Worm (Caenorhabditis elegans): Measurements from ENCODE around the gene Y26G10.4.

Y26G10.4 gene

DNA sequence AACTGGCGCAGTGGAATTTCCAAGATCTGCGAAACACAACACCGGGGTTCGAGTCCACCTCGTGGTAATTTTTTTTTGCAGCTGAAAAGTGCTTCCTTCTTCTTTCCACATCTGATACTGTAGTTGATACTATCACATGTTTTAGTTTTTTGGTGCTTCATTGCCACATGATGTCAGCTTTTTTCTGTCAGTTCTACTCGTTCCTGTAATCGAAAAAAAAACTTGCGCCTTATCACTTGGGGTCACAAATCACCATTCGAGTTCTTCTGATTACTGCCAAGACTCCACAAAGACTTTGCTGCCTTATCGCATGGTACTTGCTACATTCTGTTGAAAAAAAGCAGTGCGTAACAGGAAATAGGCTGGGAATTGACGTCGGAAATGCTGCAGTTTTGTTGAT is 22.7 kb upstream of the Y26G10.4 start (continued):
- TF ChIP-seq ama-1 (optimal IDR thresholded peaks at IDR 0.05) (no peak), mep-1 (tag; optimal IDR thresholded peaks at IDR 0.05) (peak; percentile 40), madf-5 (GFP tag; IDR thresholded peaks at IDR 0.05) (no peak), rbr-2 (tag; optimal IDR thresholded peaks at IDR 0.05) (no peak), dpl-1 (GFP tag; optimal IDR thresholded peaks at IDR 0.05) (no peak)

DNA sequence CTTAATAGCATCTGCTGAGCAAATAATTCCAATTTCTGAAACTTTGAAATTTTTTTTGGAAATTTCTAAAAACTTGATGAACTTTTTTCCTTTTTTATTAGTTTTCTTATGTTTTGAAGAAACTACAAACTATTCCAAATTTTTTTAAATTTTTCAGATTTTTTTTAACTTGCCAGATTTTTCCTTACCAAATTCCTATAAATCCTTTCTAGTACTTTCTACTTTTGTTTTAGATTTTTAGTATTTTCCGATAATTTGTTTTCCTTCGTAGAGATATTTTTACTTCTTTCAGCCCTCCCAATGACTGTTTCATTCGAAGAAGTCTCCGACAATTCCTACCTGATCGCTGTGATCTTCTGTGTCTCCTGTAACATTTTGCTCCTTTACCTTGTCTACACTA is 19.6 kb upstream of the Y26G10.4 start, which contains the start of gene str-77:
TSS of gene str-77 (plus strand) at position 301 of the 400 bp plus-strand sequence.
- TF ChIP-seq pqm-1 (tag; optimal IDR thresholded peaks at IDR 0.05): no peak
- no peak for TF ChIP-seq ceh-82 (tag; optimal IDR thresholded peaks at IDR 0.05)
- TF ChIP-seq ZK546.5 (tag; optimal IDR thresholded peaks at IDR 0.05): no peak
- no peak for TF ChIP-seq zag-1 (tag; optimal IDR thresholded peaks at IDR 0.05)
- no peak for TF ChIP-seq rbr-2 (tag; optimal IDR thresholded peaks at IDR 0.05)
- no peak for TF ChIP-seq snpc-4 (tag; optimal IDR thresholded peaks at IDR 0.05)
- TF ChIP-seq nhr-10 (tag; optimal IDR thresholded peaks at IDR 0.05): no peak
- TF ChIP-seq zfp-3 (GFP tag; conservative IDR thresholded peaks at IDR 0.05): no peak

DNA sequence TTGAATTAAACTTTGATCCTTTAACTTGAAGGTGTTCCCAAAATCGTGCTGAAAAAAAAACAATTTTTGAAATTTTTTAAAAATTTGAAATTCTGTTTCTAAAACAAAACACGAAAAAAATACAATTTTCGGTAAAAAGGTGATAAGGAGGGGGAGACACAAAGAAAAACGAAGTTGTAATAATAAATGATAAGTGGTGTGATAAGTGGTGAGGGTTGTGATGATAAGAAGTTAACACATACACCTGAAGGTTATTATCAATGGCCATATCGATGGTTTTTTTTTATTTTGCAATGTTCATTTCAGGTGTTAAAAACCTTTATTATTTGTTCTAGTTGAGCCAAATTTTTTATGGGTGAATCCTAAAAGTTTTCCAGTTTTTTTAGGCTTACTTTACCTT is 15.3 kb upstream of the Y26G10.4 start, which contains the start of gene twk-33:
TSS of gene twk-33 (minus strand) at position 48 of the 400 bp plus-strand sequence.
- peak; percentile 62 for TF ChIP-seq hlh-11 (tag; optimal IDR thresholded peaks at IDR 0.05)
- no peak for TF ChIP-seq Y5F2A.4 (GFP tag; optimal IDR thresholded peaks at IDR 0.05)
- TF ChIP-seq T26A8.4 (GFP tag; IDR thresholded peaks at IDR 0.05): no peak
- TF ChIP-seq nhr-102 (tag; optimal IDR thresholded peaks at IDR 0.05): no peak
- no peak for TF ChIP-seq ztf-11 (tag; optimal IDR thresholded peaks at IDR 0.05)
- no peak for TF ChIP-seq lin-15B (tag; optimal IDR thresholded peaks at IDR 0.05)
- TF ChIP-seq zag-1 (tag; optimal IDR thresholded peaks at IDR 0.05): no peak
- TF ChIP-seq nhr-42 (GFP tag; IDR thresholded peaks at IDR 0.05): no peak
- TF ChIP-seq pqm-1 (tag; optimal IDR thresholded peaks at IDR 0.05): peak; percentile 99
- TF ChIP-seq nhr-28 (tag; optimal IDR thresholded peaks at IDR 0.05): peak; percentile 91
- TF ChIP-seq dmd-6 (GFP tag; IDR thresholded peaks at IDR 0.05): peak; percentile 83
- no peak for TF ChIP-seq fos-1 (tag; optimal IDR thresholded peaks at IDR 0.05)
- TF ChIP-seq unc-130 (GFP tag; optimal IDR thresholded peaks at IDR 0.05): no peak
- no peak for TF ChIP-seq daf-16 (GFP tag; optimal IDR thresholded peaks at IDR 0.05)
- peak; percentile 63 for TF ChIP-seq daf-16 (tag; optimal IDR thresholded peaks at IDR 0.05)
- peak; percentile 33; the same call in 1 of the 2 replicates for TF ChIP-seq lin-1 (GFP tag; IDR thresholded peaks at IDR 0.05)
- TF ChIP-seq cey-2 (tag; optimal IDR thresholded peaks at IDR 0.05; ENCODE audit: borderline replicate concordance, insufficient read depth): peak; percentile 14
- TF ChIP-seq ceh-28 (tag; optimal IDR thresholded peaks at IDR 0.05): no peak
- no peak for TF ChIP-seq lsy-2 (tag; optimal IDR thresholded peaks at IDR 0.05)
- TF ChIP-seq nhr-6 (tag; optimal IDR thresholded peaks at IDR 0.05): no peak
- no peak for TF ChIP-seq rbr-2 (tag; optimal IDR thresholded peaks at IDR 0.05)
- no peak for TF ChIP-seq snpc-1.2 (GFP tag; IDR thresholded peaks at IDR 0.05)
- TF ChIP-seq lin-29 (GFP tag; IDR thresholded peaks at IDR 0.05): no peak
- no peak for TF ChIP-seq dmd-9 (GFP tag; IDR thresholded peaks at IDR 0.05)
- no peak for TF ChIP-seq mes-2 (tag; optimal IDR thresholded peaks at IDR 0.05; ENCODE audit: poor library complexity, severe bottlenecking)
- TF ChIP-seq daf-8 (GFP tag; IDR thresholded peaks at IDR 0.05): no peak
- no peak for TF ChIP-seq hmg-1.1 (GFP tag; IDR thresholded peaks at IDR 0.05)
- no peak for TF ChIP-seq sdz-12 (GFP tag; optimal IDR thresholded peaks at IDR 0.05)
- TF ChIP-seq nhr-77 (tag; optimal IDR thresholded peaks at IDR 0.05): peak; percentile 44
- TF ChIP-seq tra-1 (GFP tag; IDR thresholded peaks at IDR 0.05): peak; percentile 68; the same call in 1 of the 2 replicates
- peak; percentile 61; the same call in 1 of the 2 replicates for TF ChIP-seq php-3 (GFP tag; IDR thresholded peaks at IDR 0.05)
- TF ChIP-seq zfp-3 (GFP tag; conservative IDR thresholded peaks at IDR 0.05): no peak
- no peak for TF ChIP-seq hlh-30 (tag; optimal IDR thresholded peaks at IDR 0.05; ENCODE audit: insufficient read depth)
- TF ChIP-seq lir-3 (tag; optimal IDR thresholded peaks at IDR 0.05): no peak
- TF ChIP-seq dve-1 (tag; optimal IDR thresholded peaks at IDR 0.05; ENCODE audit: insufficient read depth): no peak
- TF ChIP-seq set-16 (GFP tag; IDR thresholded peaks at IDR 0.05): no peak
- TF ChIP-seq ztf-7 (tag; optimal IDR thresholded peaks at IDR 0.05): no peak
